Fruit fly (Drosophila melanogaster): Measurements from ENCODE around the gene Crk.

- TF ChIP-seq CrebA (GFP tag; optimal IDR thresholded peaks at IDR 0.05; ENCODE audit: borderline replicate concordance): no peak
- no peak for TF ChIP-seq lola (GFP tag; optimal IDR thresholded peaks at IDR 0.05)
- TF ChIP-seq brk (GFP tag; optimal IDR thresholded peaks at IDR 0.05): no peak
- TF ChIP-seq Abd-B (GFP tag; optimal IDR thresholded peaks at IDR 0.05): no peak
These were observed 17.6 kb downstream of the Crk start, which contains the start of the genes CG31999 and yellow-h for dm6 chr4:227648-228047.
